Worm (Caenorhabditis elegans) whole organism, early embryonic: ENCODE measurements around the gene Y110A2AL.10.

Experiments
- B0310.2 ChIP-seq: sonication (generic microtip); optimal IDR thresholded peaks from 2 replicates; lab custom pipeline; 2016; ENCODE audit warnings: mild to moderate bottlenecking, missing genetic modification characterization, missing compliant biosample characterization
- ama-1 ChIP-seq: fragments of 150-350 bp; optimal IDR thresholded peaks from 2 replicates; lab custom pipeline; 2014
- scrt-1 ChIP-seq: fragments of 200-800 bp; sonication (Bioruptor generic); IDR thresholded peaks from 2 replicates; pipeline ENCODE4 v1.3.6; 2022; ENCODE audit warnings: missing genetic modification characterization, missing compliant biosample characterization

ce11 chrII:2894295-2894694 lies 22.6 kb upstream of the Y110A2AL.10 start, which contains the start of gene sqv-2:
- TF ChIP-seq scrt-1 (no peak), B0310.2 (no peak), ama-1 (no peak)
